Worm (Caenorhabditis elegans): ENCODE results near the gene F47B8.3.

F47B8.3 gene

ce11 chrV:14352032-14352431, 29.2 kb upstream of the F47B8.3 start:
- 0 out of 2 replicates have a peak, but pooled peaks have one; percentile 57 for TF ChIP-seq flt-1 (GFP tag; IDR thresholded peaks at IDR 0.05)
- no peak for TF ChIP-seq ztf-23 (GFP tag; IDR thresholded peaks at IDR 0.05)
- no peak for TF ChIP-seq T22C8.4 (GFP tag; IDR thresholded peaks at IDR 0.05)

- TF ChIP-seq klf-2 (GFP tag; conservative IDR thresholded peaks at IDR 0.05) = no peak
- no peak for TF ChIP-seq ref-1 (GFP tag; conservative IDR thresholded peaks at IDR 0.05)
- no peak for TF ChIP-seq ztf-29 (GFP tag; IDR thresholded peaks at IDR 0.05)
- TF ChIP-seq ztf-23 (GFP tag; IDR thresholded peaks at IDR 0.05) = no peak
- TF ChIP-seq cog-1 (tag; optimal IDR thresholded peaks at IDR 0.05) = no peak
- no peak for TF ChIP-seq med-1 (GFP tag; optimal IDR thresholded peaks at IDR 0.05; ENCODE audit: insufficient read depth)
- TF ChIP-seq T22C8.4 (GFP tag; IDR thresholded peaks at IDR 0.05) = no peak
- TF ChIP-seq flt-1 (GFP tag; IDR thresholded peaks at IDR 0.05) = no peak
- no peak for TF ChIP-seq tab-1 (GFP tag; IDR thresholded peaks at IDR 0.05)
These were observed 28.8 kb upstream of the F47B8.3 start, which contains the start of gene vha-13 for ce11 chrV:14351629-14352028. Gene vha-13, plus strand, starts transcription at chrV:14351709.

DNA sequence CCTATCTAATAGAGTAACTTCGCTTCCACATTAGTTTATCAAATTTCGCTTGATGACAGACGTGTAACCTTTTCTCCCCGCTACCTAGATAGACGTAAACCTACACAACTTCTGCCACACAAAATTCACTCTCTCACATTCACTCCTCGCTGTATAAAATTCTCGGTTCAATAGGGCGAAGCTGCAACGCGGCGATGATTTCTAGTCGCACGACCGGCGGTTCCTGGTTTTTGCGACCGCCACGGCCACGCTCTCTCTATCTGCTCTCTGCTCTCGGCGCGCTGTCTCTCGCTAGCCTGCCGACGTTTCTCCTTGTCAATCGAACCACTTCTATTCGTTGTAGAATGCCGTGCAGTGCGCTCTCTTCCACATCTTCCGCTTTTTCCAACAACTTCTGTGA, 28.1 kb upstream of the F47B8.3 start:
- TF ChIP-seq ref-1 (GFP tag; conservative IDR thresholded peaks at IDR 0.05) = no peak
- peak; percentile 35; the same call in 1 of the 2 replicates for TF ChIP-seq flt-1 (GFP tag; IDR thresholded peaks at IDR 0.05)
- TF ChIP-seq klf-2 (GFP tag; conservative IDR thresholded peaks at IDR 0.05) = no peak
- TF ChIP-seq tab-1 (GFP tag; IDR thresholded peaks at IDR 0.05) = no peak
- TF ChIP-seq med-1 (GFP tag; optimal IDR thresholded peaks at IDR 0.05; ENCODE audit: insufficient read depth) = no peak
- no peak for TF ChIP-seq ztf-23 (GFP tag; IDR thresholded peaks at IDR 0.05)
- no peak for TF ChIP-seq cog-1 (tag; optimal IDR thresholded peaks at IDR 0.05)
- TF ChIP-seq T22C8.4 (GFP tag; IDR thresholded peaks at IDR 0.05) = no peak
- no peak for TF ChIP-seq ztf-29 (GFP tag; IDR thresholded peaks at IDR 0.05)

DNA sequence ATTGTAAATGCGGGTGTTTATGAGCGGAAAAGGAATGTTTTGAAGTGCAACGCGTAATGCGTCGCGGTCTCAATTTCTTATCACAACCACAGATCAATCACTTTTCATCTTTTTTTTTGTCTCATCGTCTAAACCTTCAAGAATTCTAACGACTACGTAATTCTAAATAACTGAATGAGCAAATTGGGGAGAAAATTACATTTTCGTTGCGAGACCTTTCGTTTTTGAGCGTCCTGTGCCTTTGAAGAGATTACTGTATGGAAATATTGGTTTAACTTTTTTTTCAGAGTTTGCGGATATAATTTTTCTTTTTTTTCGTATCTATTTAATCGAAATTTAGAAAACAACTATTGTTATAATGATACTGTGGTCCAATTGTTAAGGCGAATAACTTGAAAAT, 27.7 kb upstream of the F47B8.3 start:
- TF ChIP-seq med-1 (GFP tag; optimal IDR thresholded peaks at IDR 0.05; ENCODE audit: insufficient read depth) (no peak), ztf-29 (GFP tag; IDR thresholded peaks at IDR 0.05) (no peak), flt-1 (GFP tag; IDR thresholded peaks at IDR 0.05) (no peak)

ce11 chrV:14347234-14347826, 24.5 kb upstream of the F47B8.3 start, which contains the start of gene cept-2:
Gene cept-2, plus strand, starts transcription at chrV:14347766.
- TF ChIP-seq ztf-23 (GFP tag; IDR thresholded peaks at IDR 0.05) (peak; percentile 77), flt-1 (GFP tag; IDR thresholded peaks at IDR 0.05) (peak; percentile 78), cog-1 (tag; optimal IDR thresholded peaks at IDR 0.05) (peak; percentile 84), klf-2 (GFP tag; conservative IDR thresholded peaks at IDR 0.05) (0 out of 2 replicates have a peak, but pooled peaks have one; percentile 54), ref-1 (GFP tag; conservative IDR thresholded peaks at IDR 0.05) (no peak), ztf-29 (GFP tag; IDR thresholded peaks at IDR 0.05) (no peak), tab-1 (GFP tag; IDR thresholded peaks at IDR 0.05) (no peak), T22C8.4 (GFP tag; IDR thresholded peaks at IDR 0.05) (no peak), med-1 (GFP tag; optimal IDR thresholded peaks at IDR 0.05; ENCODE audit: insufficient read depth) (no peak)

- TF ChIP-seq ref-1 (GFP tag; conservative IDR thresholded peaks at IDR 0.05) (no peak), cog-1 (tag; optimal IDR thresholded peaks at IDR 0.05) (no peak), ztf-29 (GFP tag; IDR thresholded peaks at IDR 0.05) (no peak), ztf-23 (GFP tag; IDR thresholded peaks at IDR 0.05) (no peak), flt-1 (GFP tag; IDR thresholded peaks at IDR 0.05) (no peak), klf-2 (GFP tag; conservative IDR thresholded peaks at IDR 0.05) (no peak)
These were observed 18.9 kb upstream of the F47B8.3 start, which contains the start of gene F47B8.10 for ce11 chrV:14341672-14342071. Gene F47B8.10, plus strand, starts transcription at chrV:14341972.

- no peak for TF ChIP-seq med-1 (GFP tag; optimal IDR thresholded peaks at IDR 0.05; ENCODE audit: insufficient read depth)
- TF ChIP-seq ztf-29 (GFP tag; IDR thresholded peaks at IDR 0.05) = no peak
- no peak for TF ChIP-seq flt-1 (GFP tag; IDR thresholded peaks at IDR 0.05)
These were observed 13.9 kb upstream of the F47B8.3 start, which contains the start of gene srm-6 for ce11 chrV:14336655-14337054. Gene srm-6, plus strand, starts transcription at chrV:14336955.

- TF ChIP-seq flt-1 (GFP tag; IDR thresholded peaks at IDR 0.05) = no peak
- no peak for TF ChIP-seq ref-1 (GFP tag; conservative IDR thresholded peaks at IDR 0.05)
- TF ChIP-seq T22C8.4 (GFP tag; IDR thresholded peaks at IDR 0.05) = no peak
- no peak for TF ChIP-seq tab-1 (GFP tag; IDR thresholded peaks at IDR 0.05)
- no peak for TF ChIP-seq ztf-23 (GFP tag; IDR thresholded peaks at IDR 0.05)
- TF ChIP-seq ztf-29 (GFP tag; IDR thresholded peaks at IDR 0.05) = no peak
- no peak for TF ChIP-seq klf-2 (GFP tag; conservative IDR thresholded peaks at IDR 0.05)
These were observed 12.1 kb upstream of the F47B8.3 start, which contains the start of gene srm-5 for ce11 chrV:14334901-14335300. Gene srm-5, plus strand, starts transcription at chrV:14335201.

- TF ChIP-seq ref-1 (GFP tag; conservative IDR thresholded peaks at IDR 0.05) (no peak), klf-2 (GFP tag; conservative IDR thresholded peaks at IDR 0.05) (no peak), flt-1 (GFP tag; IDR thresholded peaks at IDR 0.05) (no peak), ztf-23 (GFP tag; IDR thresholded peaks at IDR 0.05) (no peak), ztf-29 (GFP tag; IDR thresholded peaks at IDR 0.05) (no peak), T22C8.4 (GFP tag; IDR thresholded peaks at IDR 0.05) (no peak), cog-1 (tag; optimal IDR thresholded peaks at IDR 0.05) (no peak), med-1 (GFP tag; optimal IDR thresholded peaks at IDR 0.05; ENCODE audit: insufficient read depth) (no peak), tab-1 (GFP tag; IDR thresholded peaks at IDR 0.05) (no peak)
These were observed 10.3 kb upstream of the F47B8.3 start, which contains the start of gene srm-4 for ce11 chrV:14333116-14333515. Gene srm-4, plus strand, starts transcription at chrV:14333416.

- TF ChIP-seq ztf-29 (GFP tag; IDR thresholded peaks at IDR 0.05) (no peak), ref-1 (GFP tag; conservative IDR thresholded peaks at IDR 0.05) (no peak), ztf-23 (GFP tag; IDR thresholded peaks at IDR 0.05) (no peak), cog-1 (tag; optimal IDR thresholded peaks at IDR 0.05) (no peak), klf-2 (GFP tag; conservative IDR thresholded peaks at IDR 0.05) (no peak), T22C8.4 (GFP tag; IDR thresholded peaks at IDR 0.05) (no peak), med-1 (GFP tag; optimal IDR thresholded peaks at IDR 0.05; ENCODE audit: insufficient read depth) (no peak), tab-1 (GFP tag; IDR thresholded peaks at IDR 0.05) (no peak), flt-1 (GFP tag; IDR thresholded peaks at IDR 0.05) (no peak)
These were observed 8.7 kb upstream of the F47B8.3 start, which contains the start of gene F47B8.8 for ce11 chrV:14331477-14331876. Gene F47B8.8, plus strand, starts transcription at chrV:14331733.
